Fruit fly (Drosophila melanogaster) Kc167 (cell line): Measurements from ENCODE around the gene bgm.

Experiments
- Sin3A ChIP-seq: fragments of >200 bp; optimal IDR thresholded peaks from 2 replicates; lab custom pipeline; 2018; ENCODE audit warnings: missing external identifiers
- h ChIP-seq: fragments of >200 bp; optimal IDR thresholded peaks from 3 replicates; lab custom pipeline; 2018; ENCODE audit warnings: missing external identifiers
- psq ChIP-seq: fragments of >200 bp; optimal IDR thresholded peaks from 2 replicates; lab custom pipeline; 2017; ENCODE audit warnings: missing external identifiers
- ttk ChIP-seq: sonication (Bioruptor generic); optimal IDR thresholded peaks from 2 replicates; lab custom pipeline; 2017; ENCODE audit warnings: missing external identifiers

DNA sequence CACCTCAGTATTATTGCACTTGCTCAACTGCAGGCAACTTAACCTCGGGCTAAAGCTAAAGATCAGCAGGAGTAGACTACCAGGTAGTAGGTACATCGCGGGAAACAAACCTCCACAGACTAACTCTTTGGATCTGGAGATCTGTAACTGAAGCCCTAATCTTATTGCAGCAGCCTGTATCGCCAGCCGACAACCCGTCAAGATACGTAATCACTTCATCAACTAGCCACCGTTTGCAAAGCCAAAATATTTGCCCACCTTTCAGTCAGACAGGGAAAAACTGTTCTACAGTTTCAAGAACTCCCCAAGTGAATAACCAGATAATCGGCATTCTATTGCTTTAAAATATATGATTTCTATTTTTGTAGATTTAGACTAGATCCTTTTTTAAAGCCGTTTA lies 18.6 kb downstream of the bgm start, which contains the start of gene CG18095:
- no peak for TF ChIP-seq psq (lab: Kevin White, UChicago)
- TF ChIP-seq h: no peak
- no peak for TF ChIP-seq Sin3A
- no peak for TF ChIP-seq ttk (lab: Kevin White, UChicago)
